Worm (Caenorhabditis elegans) whole organism, young adult: ENCODE measurements around the gene rpl-22.

Experiments used
- C06A6.2 ChIP-seq: fragments of 200-800 bp; sonication (Bioruptor generic); conservative IDR thresholded peaks from 2 replicates; pipeline ENCODE4 v1.3.6; 2022; ENCODE audit warnings: missing genetic modification characterization, missing compliant biosample characterization
- D2030.7 ChIP-seq: fragments of 200-800 bp; sonication (Bioruptor generic); IDR thresholded peaks from 2 replicates; pipeline ENCODE4 v1.3.6; 2022; ENCODE audit warnings: missing genetic modification reagents, missing genetic modification characterization, missing compliant biosample characterization
- F22D6.2 ChIP-seq: sonication (generic microtip); optimal IDR thresholded peaks from 2 replicates; lab custom pipeline; 2016; ENCODE audit warnings: mild to moderate bottlenecking, missing genetic modification characterization, missing compliant biosample characterization
- F37B4.10 ChIP-seq: fragments of 200-800 bp; sonication (Bioruptor generic); IDR thresholded peaks from 2 replicates; pipeline ENCODE4 v1.3.6; 2022; ENCODE audit warnings: missing genetic modification characterization, missing compliant biosample characterization
- F49E8.2 ChIP-seq: sonication (generic microtip); optimal IDR thresholded peaks from 3 replicates; lab custom pipeline; 2017; ENCODE audit warnings: missing genetic modification characterization, mild to moderate bottlenecking, missing compliant biosample characterization, antibody characterized with exemption, moderate library complexity; ENCODE audit not compliant: insufficient read depth
- F57C9.4 ChIP-seq: sonication (generic microtip); optimal IDR thresholded peaks from 2 replicates; lab custom pipeline; 2017; ENCODE audit warnings: mild to moderate bottlenecking, missing genetic modification characterization, missing compliant biosample characterization
- T26A5.8 ChIP-seq: sonication (generic microtip); optimal IDR thresholded peaks from 2 replicates; lab custom pipeline; 2016; ENCODE audit warnings: missing genetic modification characterization, missing compliant biosample characterization
- Y56A3A.18 ChIP-seq: fragments of 200-800 bp; sonication (Bioruptor generic); IDR thresholded peaks from 2 replicates; pipeline ENCODE4 v1.3.6; 2022; ENCODE audit warnings: missing genetic modification reagents, missing genetic modification characterization, missing compliant biosample characterization
- Y67H2A.10 ChIP-seq: fragments of 200-800 bp; sonication (Bioruptor generic); conservative IDR thresholded peaks from 2 replicates; pipeline ENCODE4 v1.3.6; 2022; ENCODE audit warnings: missing genetic modification reagents, missing genetic modification characterization, missing compliant biosample characterization
- Y79H2A.3 ChIP-seq: fragments of 200-800 bp; sonication (Bioruptor generic); conservative IDR thresholded peaks from 2 replicates; pipeline ENCODE4 v1.3.6; 2022; ENCODE audit warnings: missing genetic modification reagents, missing genetic modification characterization, missing compliant biosample characterization
- Y95B8A.8 ChIP-seq: fragments of 200-800 bp; sonication (Bioruptor generic); IDR thresholded peaks from 2 replicates; pipeline ENCODE4 v1.3.6; 2022; ENCODE audit warnings: missing genetic modification reagents, missing genetic modification characterization, missing compliant biosample characterization
- attf-5 ChIP-seq: fragments of 200-800 bp; sonication (Bioruptor generic); optimal IDR thresholded peaks from 2 replicates; lab custom pipeline; 2018; ENCODE audit warnings: mild to moderate bottlenecking, missing genetic modification characterization, missing compliant biosample characterization
- cebp-1 ChIP-seq, 2 experiments: fragments of 200-800 bp in 1 of 2; sonication (Bioruptor generic) in 1 of 2; sonication (generic microtip) in 1 of 2; IDR thresholded peaks in 1 of 2; optimal IDR thresholded peaks in 1 of 2; 2 replicates each; pipeline versions ENCODE4 v1.3.6 to Lab custom; 2017 to 2022; ENCODE audit warnings: missing compliant biosample characterization in 2 of 2, missing genetic modification characterization in 2 of 2, mild to moderate bottlenecking in 1 of 2, missing genetic modification reagents in 1 of 2, moderate library complexity in 1 of 2
- ceh-100 ChIP-seq: fragments of 200-800 bp; sonication (Bioruptor generic); IDR thresholded peaks from 2 replicates; pipeline ENCODE4 v1.3.6; 2022; ENCODE audit warnings: missing genetic modification reagents, missing genetic modification characterization, missing compliant biosample characterization
- ceh-27 ChIP-seq: fragments of 200-800 bp; sonication (Bioruptor generic); optimal IDR thresholded peaks from 2 replicates; lab custom pipeline; 2018; ENCODE audit warnings: mild to moderate bottlenecking, missing genetic modification characterization, moderate library complexity, missing compliant biosample characterization
- die-1 ChIP-seq: sonication (generic microtip); optimal IDR thresholded peaks from 2 replicates; lab custom pipeline; 2016; ENCODE audit warnings: missing genotype, mild to moderate bottlenecking, missing genetic modification characterization, missing compliant biosample characterization
- dox-1 ChIP-seq: fragments of 200-800 bp; sonication (Bioruptor generic); IDR thresholded peaks from 2 replicates; pipeline ENCODE4 v1.3.6; 2022; ENCODE audit warnings: missing genetic modification reagents, missing genetic modification characterization, missing compliant biosample characterization
- dpff-1 ChIP-seq: sonication (generic microtip); optimal IDR thresholded peaks from 2 replicates; lab custom pipeline; 2017; ENCODE audit warnings: mild to moderate bottlenecking, missing genetic modification characterization, missing compliant biosample characterization
- efl-1 ChIP-seq: fragments of 150-350 bp; optimal IDR thresholded peaks from 2 replicates; lab custom pipeline; 2014; ENCODE audit warnings: missing biosample characterization, missing genetic modification reagents, missing genetic modification characterization
- egl-18 ChIP-seq: fragments of 200-800 bp; sonication (Bioruptor generic); IDR thresholded peaks from 2 replicates; pipeline ENCODE4 v1.3.6; 2022; ENCODE audit warnings: missing genetic modification reagents, missing genetic modification characterization, missing compliant biosample characterization
- ets-4 ChIP-seq: fragments of 200-800 bp; sonication (Bioruptor generic); optimal IDR thresholded peaks from 2 replicates; lab custom pipeline; 2018; ENCODE audit warnings: mild to moderate bottlenecking, missing genetic modification characterization, missing compliant biosample characterization
- hlh-26 ChIP-seq: fragments of 200-800 bp; sonication (Bioruptor generic); conservative IDR thresholded peaks from 2 replicates; pipeline ENCODE4 v1.3.6; 2022; ENCODE audit warnings: missing genetic modification reagents, missing genetic modification characterization, missing compliant biosample characterization
- hmg-20 ChIP-seq: fragments of 200-800 bp; sonication (Bioruptor generic); IDR thresholded peaks from 2 replicates; pipeline ENCODE4 v1.3.6; 2022; ENCODE audit warnings: missing genetic modification reagents, missing genetic modification characterization, missing compliant biosample characterization
- hrde-1 ChIP-seq: sonication (generic microtip); optimal IDR thresholded peaks from 2 replicates; lab custom pipeline; 2016; ENCODE audit warnings: missing genetic modification characterization, mild to moderate bottlenecking, missing compliant biosample characterization, moderate library complexity, missing genotype, missing genetic modification reagents, borderline replicate concordance
- lin-26 ChIP-seq: fragments of 200-800 bp; sonication (Bioruptor generic); IDR thresholded peaks from 2 replicates; pipeline ENCODE4 v1.3.6; 2022; ENCODE audit warnings: missing genetic modification reagents, missing genetic modification characterization, missing compliant biosample characterization
- lin-40 ChIP-seq: sonication (generic microtip); optimal IDR thresholded peaks from 2 replicates; lab custom pipeline; 2016; ENCODE audit warnings: missing genetic modification characterization, mild to moderate bottlenecking, missing compliant biosample characterization, missing genotype, missing genetic modification reagents
- madf-10 ChIP-seq: sonication (generic microtip); optimal IDR thresholded peaks from 2 replicates; lab custom pipeline; 2016; ENCODE audit warnings: mild to moderate bottlenecking, missing genetic modification characterization, missing compliant biosample characterization
- nfya-2 ChIP-seq: fragments of 200-800 bp; sonication (Bioruptor generic); IDR thresholded peaks from 2 replicates; pipeline ENCODE4 v1.3.6; 2022; ENCODE audit warnings: missing genetic modification reagents, missing genetic modification characterization, missing compliant biosample characterization
- nhr-120 ChIP-seq: fragments of 200-800 bp; sonication (Bioruptor generic); IDR thresholded peaks from 2 replicates; pipeline ENCODE4 v1.3.6; 2022; ENCODE audit warnings: missing genetic modification characterization, missing compliant biosample characterization
- pbrm-1 ChIP-seq: fragments of 200-800 bp; sonication (Bioruptor generic); IDR thresholded peaks from 2 replicates; pipeline ENCODE4 v1.3.6; 2022; ENCODE audit warnings: missing genetic modification reagents, missing genetic modification characterization, missing compliant biosample characterization
- pha-4 ChIP-seq: fragments of 150-350 bp; sonication (generic microtip); optimal IDR thresholded peaks from 2 replicates; lab custom pipeline; 2014; ENCODE audit warnings: missing biosample characterization, missing genetic modification reagents, missing genetic modification characterization
- rec-8 ChIP-seq, 2 experiments: sonication (generic microtip); optimal IDR thresholded peaks; 2 replicates each; lab custom pipeline; 2016; ENCODE audit warnings: mild to moderate bottlenecking in 2 of 2, missing genetic modification characterization in 2 of 2, missing genetic modification reagents in 2 of 2, missing genotype in 2 of 2, missing biosample characterization in 1 of 2, missing compliant biosample characterization in 1 of 2, moderate library complexity in 1 of 2
- rpc-1 ChIP-seq, 2 experiments: fragments of 150-350 bp in 1 of 2; sonication (generic microtip) in 1 of 2; optimal IDR thresholded peaks; 2 replicates each; lab custom pipeline; 2014 to 2018; ENCODE audit warnings: missing biosample characterization in 1 of 2, missing genetic modification characterization in 1 of 2, missing genetic modification reagents in 1 of 2, missing genotype in 1 of 2
- sea-2 ChIP-seq: fragments of 200-800 bp; sonication (Bioruptor generic); IDR thresholded peaks from 2 replicates; pipeline ENCODE4 v1.3.6; 2022; ENCODE audit warnings: missing genetic modification characterization, missing compliant biosample characterization
- snpc-3.4 ChIP-seq: sonication (generic microtip); optimal IDR thresholded peaks from 2 replicates; lab custom pipeline; 2017; ENCODE audit warnings: missing genetic modification characterization, mild to moderate bottlenecking, missing compliant biosample characterization, antibody characterized with exemption, moderate library complexity, missing genotype, missing genetic modification reagents
- somi-1 ChIP-seq: fragments of 200-800 bp; sonication (Bioruptor generic); optimal IDR thresholded peaks from 2 replicates; lab custom pipeline; 2018; ENCODE audit warnings: mild to moderate bottlenecking, missing genetic modification characterization, missing compliant biosample characterization
- sptf-2 ChIP-seq: fragments of 200-800 bp; sonication (Bioruptor generic); optimal IDR thresholded peaks from 2 replicates; lab custom pipeline; 2018; ENCODE audit warnings: mild to moderate bottlenecking, missing genetic modification characterization, missing compliant biosample characterization
- tlf-1 ChIP-seq: fragments of 200-800 bp; sonication (Bioruptor generic); optimal IDR thresholded peaks from 2 replicates; lab custom pipeline; 2018; ENCODE audit warnings: mild to moderate bottlenecking, missing genetic modification characterization, missing compliant biosample characterization
- ztf-18 ChIP-seq: sonication (generic microtip); optimal IDR thresholded peaks from 2 replicates; lab custom pipeline; 2016; ENCODE audit warnings: missing genotype, mild to moderate bottlenecking, missing genetic modification characterization, missing compliant biosample characterization
- ztf-22 ChIP-seq: fragments of 200-800 bp; sonication (Bioruptor generic); optimal IDR thresholded peaks from 2 replicates; lab custom pipeline; 2018; ENCODE audit warnings: mild to moderate bottlenecking, missing genetic modification characterization, moderate library complexity, missing compliant biosample characterization
- ztf-25 ChIP-seq: fragments of 200-800 bp; sonication (Bioruptor generic); IDR thresholded peaks from 2 replicates; pipeline ENCODE4 v1.3.6; 2022; ENCODE audit warnings: missing genetic modification reagents, missing genetic modification characterization, missing compliant biosample characterization
- ztf-26 ChIP-seq: sonication (generic microtip); optimal IDR thresholded peaks from 2 replicates; lab custom pipeline; 2017; ENCODE audit warnings: missing genetic modification characterization, missing compliant biosample characterization
- ztf-28 ChIP-seq: fragments of 200-800 bp; sonication (Bioruptor generic); IDR thresholded peaks from 2 replicates; pipeline ENCODE4 v1.3.6; 2022; ENCODE audit warnings: missing genetic modification reagents, missing genetic modification characterization, missing compliant biosample characterization
- ztf-3 ChIP-seq: fragments of 200-800 bp; sonication (Bioruptor generic); optimal IDR thresholded peaks from 2 replicates; lab custom pipeline; 2018; ENCODE audit warnings: mild to moderate bottlenecking, missing genetic modification characterization, missing compliant biosample characterization
- ztf-6 ChIP-seq: fragments of 200-800 bp; sonication (Bioruptor generic); IDR thresholded peaks from 2 replicates; pipeline ENCODE4 v1.3.6; 2022; ENCODE audit warnings: missing genetic modification reagents, missing genetic modification characterization, missing compliant biosample characterization

rpl-22 gene

ce11 chrII:5016144-5016543 is 39.3 kb upstream of the rpl-22 start (continued):
- TF ChIP-seq Y95B8A.8 (GFP tag; lab: Robert Waterston, UW) (no peak), dox-1 (GFP tag; lab: Robert Waterston, UW) (no peak)

ce11 chrII:5016977-5017585 is 38.3 kb upstream of the rpl-22 start:
- TF ChIP-seq ztf-25 (GFP tag; lab: Robert Waterston, UW) (no peak), rpc-1 (optimal IDR thresholded peaks at IDR 0.05; lab: Kevin White, UChicago) (no peak), rpc-1 (tag; optimal IDR thresholded peaks at IDR 0.05; lab: Kevin White, UChicago) (no peak), Y67H2A.10 (GFP tag; lab: Robert Waterston, UW) (no peak), die-1 (no peak), somi-1 (GFP tag; lab: Kevin White, UChicago) (no peak), ztf-22 (GFP tag; lab: Kevin White, UChicago) (no peak), ztf-3 (GFP tag; lab: Kevin White, UChicago) (no peak), pbrm-1 (GFP tag; lab: Robert Waterston, UW) (0 out of 2 replicates have a peak, but pooled peaks have one; percentile 36), hlh-26 (GFP tag; lab: Robert Waterston, UW) (no peak), ceh-100 (GFP tag; lab: Robert Waterston, UW) (no peak), ceh-27 (GFP tag; lab: Kevin White, UChicago) (peak; percentile 44), sea-2 (GFP tag; lab: Robert Waterston, UW) (no peak), rec-8 (tag; optimal IDR thresholded peaks at IDR 0.05; lab: Kevin White, UChicago) (no peak), dpff-1 (tag; lab: Kevin White, UChicago) (no peak), dox-1 (GFP tag; lab: Robert Waterston, UW) (peak; percentile 60), nfya-2 (GFP tag; lab: Robert Waterston, UW) (no peak), F49E8.2 (no peak), hrde-1 (no peak), snpc-3.4 (no peak), egl-18 (no peak), Y56A3A.18 (no peak), lin-40 (tag; lab: Kevin White, UChicago) (peak; percentile 80), ztf-26 (tag; lab: Kevin White, UChicago) (no peak), F22D6.2 (tag; lab: Kevin White, UChicago) (no peak), F57C9.4 (tag; lab: Kevin White, UChicago) (no peak), ztf-6 (GFP tag; lab: Robert Waterston, UW) (no peak), hmg-20 (GFP tag; lab: Robert Waterston, UW) (no peak), sptf-2 (GFP tag; lab: Kevin White, UChicago) (no peak), F37B4.10 (GFP tag; lab: Robert Waterston, UW) (no peak), D2030.7 (GFP tag; lab: Robert Waterston, UW) (no peak), Y95B8A.8 (GFP tag; lab: Robert Waterston, UW) (no peak), nhr-120 (no peak), tlf-1 (GFP tag; lab: Kevin White, UChicago) (no peak), C06A6.2 (no peak), ztf-28 (no peak), Y79H2A.3 (GFP tag; lab: Robert Waterston, UW) (no peak), lin-26 (GFP tag; lab: Robert Waterston, UW) (peak; percentile 43; the same call in 1 of the 2 replicates), T26A5.8 (tag; lab: Kevin White, UChicago) (no peak), attf-5 (GFP tag; lab: Kevin White, UChicago) (peak; percentile 63), efl-1 (GFP tag; lab: Kevin White, UChicago) (no peak), ztf-18 (tag; lab: Kevin White, UChicago) (peak; percentile 17), pha-4 (tag; lab: Kevin White, UChicago) (no peak), cebp-1 (GFP tag; IDR thresholded peaks at IDR 0.05; lab: Robert Waterston, UW) (no peak), cebp-1 (tag; optimal IDR thresholded peaks at IDR 0.05; lab: Kevin White, UChicago) (peak; percentile 66), madf-10 (tag; lab: Kevin White, UChicago) (no peak), ets-4 (GFP tag; lab: Kevin White, UChicago) (no peak)
